Worm (Caenorhabditis elegans) whole organism, L4 larva: ENCODE measurements around the gene ugt-50.
A peak's percentile ranks its signal among the peaks of the same experiment; 100 is the strongest.

Source experiments
- T20F7.1 ChIP-seq: fragments of 200-800 bp; sonication (Bioruptor generic); optimal IDR thresholded peaks from 2 replicates; lab custom pipeline; 2018; ENCODE audit warnings: mild to moderate bottlenecking, missing genetic modification characterization, missing compliant biosample characterization
- T26A8.4 ChIP-seq: fragments of 200-800 bp; sonication (Bioruptor generic); IDR thresholded peaks from 2 replicates; pipeline ENCODE4 v1.3.6; 2022; ENCODE audit warnings: missing genetic modification characterization, missing compliant biosample characterization
- Y105C5A.15 ChIP-seq: fragments of 200-800 bp; sonication (Bioruptor generic); IDR thresholded peaks from 2 replicates; pipeline ENCODE4 v1.3.6; 2022; ENCODE audit warnings: missing genetic modification characterization, missing compliant biosample characterization
- ZK337.2 ChIP-seq: fragments of 200-800 bp; sonication (Bioruptor generic); IDR thresholded peaks from 2 replicates; pipeline ENCODE4 v1.3.6; 2022; ENCODE audit warnings: missing genetic modification reagents, missing genetic modification characterization, missing compliant biosample characterization
- aha-1 ChIP-seq: fragments of 150-350 bp; peaks from one replicate; lab custom pipeline; 2014; ENCODE audit warnings: missing biosample characterization, missing genetic modification characterization
- ama-1 ChIP-seq: fragments of 150-350 bp; optimal IDR thresholded peaks from 2 replicates; lab custom pipeline; 2014; ENCODE audit warnings: inconsistent platforms, mixed read lengths
- ceh-28 ChIP-seq: fragments of 150-350 bp; optimal IDR thresholded peaks from 2 replicates; lab custom pipeline; 2014; ENCODE audit warnings: missing biosample characterization, missing genetic modification reagents, missing genetic modification characterization
- ceh-44 ChIP-seq: fragments of 200-800 bp; sonication (Bioruptor generic); IDR thresholded peaks from 2 replicates; pipeline ENCODE4 v1.3.6; 2022; ENCODE audit warnings: missing genetic modification reagents, missing genetic modification characterization, missing compliant biosample characterization
- ceh-62 ChIP-seq: sonication (generic microtip); optimal IDR thresholded peaks from 2 replicates; lab custom pipeline; 2017; ENCODE audit warnings: missing biosample characterization, missing genetic modification characterization
- ces-1 ChIP-seq: fragments of 150-350 bp; sonication (generic microtip); optimal IDR thresholded peaks from 4 replicates; lab custom pipeline; 2014; ENCODE audit warnings: missing biosample characterization, missing genetic modification reagents, missing genetic modification characterization
- ctbp-1 ChIP-seq: fragments of 200-800 bp; sonication (Bioruptor generic); IDR thresholded peaks from 2 replicates; pipeline ENCODE4 v1.3.6; 2022; ENCODE audit warnings: missing genetic modification reagents, missing genetic modification characterization, missing compliant biosample characterization
- dmd-8 ChIP-seq: fragments of 200-800 bp; sonication (Bioruptor generic); IDR thresholded peaks from 2 replicates; pipeline ENCODE4 v1.3.6; 2022; ENCODE audit warnings: missing genetic modification characterization, missing compliant biosample characterization
- duxl-1 ChIP-seq: sonication (generic microtip); optimal IDR thresholded peaks from 2 replicates; lab custom pipeline; 2016; ENCODE audit warnings: mild to moderate bottlenecking, missing genetic modification characterization, moderate library complexity, missing compliant biosample characterization; ENCODE audit not compliant: poor library complexity
- egl-27 ChIP-seq: sonication (generic microtip); optimal IDR thresholded peaks from 3 replicates; lab custom pipeline; 2017; ENCODE audit warnings: missing biosample characterization, missing genetic modification reagents, missing genetic modification characterization
- egl-43 ChIP-seq: fragments of 200-800 bp; sonication (Bioruptor generic); IDR thresholded peaks from 2 replicates; pipeline ENCODE4 v1.3.6; 2022; ENCODE audit warnings: missing genetic modification reagents, missing genetic modification characterization, missing compliant biosample characterization
- fkh-10 ChIP-seq: fragments of 150-350 bp; optimal IDR thresholded peaks from 2 replicates; lab custom pipeline; 2014; ENCODE audit warnings: missing biosample characterization, missing genetic modification reagents, missing genetic modification characterization
- fos-1 ChIP-seq: fragments of 150-350 bp; optimal IDR thresholded peaks from 2 replicates; lab custom pipeline; 2014; ENCODE audit warnings: missing biosample characterization, missing genetic modification characterization
- gei-8 ChIP-seq: fragments of 200-800 bp; sonication (Bioruptor generic); optimal IDR thresholded peaks from 2 replicates; lab custom pipeline; 2018; ENCODE audit warnings: mild to moderate bottlenecking, missing genetic modification characterization, missing compliant biosample characterization
- hif-1 ChIP-seq, 2 experiments: sonication (generic microtip); optimal IDR thresholded peaks; 2 replicates each; lab custom pipeline; 2016 to 2017; ENCODE audit warnings: missing compliant biosample characterization in 2 of 2, missing genetic modification characterization in 2 of 2, missing genetic modification reagents in 2 of 2, missing genotype in 2 of 2, mild to moderate bottlenecking in 1 of 2
- hlh-11 ChIP-seq: fragments of 200-800 bp; sonication (Bioruptor generic); optimal IDR thresholded peaks from 2 replicates; lab custom pipeline; 2018; ENCODE audit warnings: mild to moderate bottlenecking, missing genetic modification characterization, missing compliant biosample characterization
- jun-1 ChIP-seq: fragments of 150-350 bp; optimal IDR thresholded peaks from 2 replicates; lab custom pipeline; 2014; ENCODE audit warnings: missing biosample characterization, missing genetic modification reagents, missing genetic modification characterization
- lim-7 ChIP-seq: fragments of 200-800 bp; sonication (Bioruptor generic); IDR thresholded peaks from 2 replicates; pipeline ENCODE4 v1.3.6; 2022; ENCODE audit warnings: missing genetic modification characterization, missing compliant biosample characterization
- lin-1 ChIP-seq: fragments of 200-800 bp; sonication (Bioruptor generic); IDR thresholded peaks from 2 replicates; pipeline ENCODE4 v1.3.6; 2022; ENCODE audit warnings: missing genetic modification reagents, missing genetic modification characterization, missing compliant biosample characterization
- lin-13 ChIP-seq: fragments of 150-350 bp; optimal IDR thresholded peaks from 2 replicates; lab custom pipeline; 2014; ENCODE audit warnings: missing biosample characterization, missing genetic modification reagents, missing genetic modification characterization
- lin-15B ChIP-seq: fragments of 150-350 bp; sonication (generic microtip); optimal IDR thresholded peaks from 3 replicates; lab custom pipeline; 2014; ENCODE audit warnings: missing biosample characterization, missing genetic modification characterization
- lin-29 ChIP-seq: fragments of 200-800 bp; sonication (Bioruptor generic); IDR thresholded peaks from 2 replicates; pipeline ENCODE4 v1.3.6; 2022; ENCODE audit warnings: missing genetic modification reagents, missing genetic modification characterization, missing compliant biosample characterization
- lir-3 ChIP-seq: sonication (generic microtip); optimal IDR thresholded peaks from 2 replicates; lab custom pipeline; 2016; ENCODE audit warnings: mild to moderate bottlenecking, missing genetic modification characterization, missing compliant biosample characterization
- lsy-2 ChIP-seq, 2 experiments: fragments of 150-350 bp in 1 of 2; sonication (generic microtip) in 1 of 2; optimal IDR thresholded peaks; 2 replicates each; lab custom pipeline; 2014 to 2017; ENCODE audit warnings: missing biosample characterization in 2 of 2, missing genetic modification characterization in 2 of 2
- mep-1 ChIP-seq: fragments of 150-350 bp; sonication (generic microtip); optimal IDR thresholded peaks from 3 replicates; lab custom pipeline; 2014; ENCODE audit warnings: missing biosample characterization, missing genetic modification characterization
- nhr-10 ChIP-seq: fragments of 150-350 bp; optimal IDR thresholded peaks from 2 replicates; lab custom pipeline; 2014; ENCODE audit warnings: missing biosample characterization, missing genetic modification characterization
- nhr-237 ChIP-seq: sonication (generic microtip); optimal IDR thresholded peaks from 2 replicates; lab custom pipeline; 2017; ENCODE audit warnings: missing biosample characterization, missing genetic modification characterization
- nhr-25 ChIP-seq: sonication (generic microtip); optimal IDR thresholded peaks from 2 replicates; lab custom pipeline; 2017; ENCODE audit warnings: missing genetic modification characterization, mild to moderate bottlenecking, missing compliant biosample characterization, antibody characterized with exemption, moderate library complexity, borderline replicate concordance; ENCODE audit not compliant: insufficient read depth
- nhr-28 ChIP-seq: fragments of 150-350 bp; optimal IDR thresholded peaks from 2 replicates; lab custom pipeline; 2014; ENCODE audit warnings: missing biosample characterization, missing genetic modification characterization
- nhr-41 ChIP-seq: fragments of 200-800 bp; sonication (Bioruptor generic); IDR thresholded peaks from 2 replicates; pipeline ENCODE4 v1.3.6; 2022; ENCODE audit warnings: missing genetic modification reagents, missing genetic modification characterization, missing compliant biosample characterization
- nhr-48 ChIP-seq: sonication (generic microtip); optimal IDR thresholded peaks from 2 replicates; lab custom pipeline; 2016; ENCODE audit warnings: mild to moderate bottlenecking, missing genetic modification characterization, missing compliant biosample characterization
- nhr-76 ChIP-seq: fragments of 150-350 bp; optimal IDR thresholded peaks from 2 replicates; lab custom pipeline; 2014; ENCODE audit warnings: missing biosample characterization, missing genetic modification characterization
- nhr-77 ChIP-seq: fragments of 150-350 bp; optimal IDR thresholded peaks from 2 replicates; lab custom pipeline; 2014; ENCODE audit warnings: missing biosample characterization, missing genetic modification characterization
- saeg-2 ChIP-seq: fragments of 200-800 bp; sonication (Bioruptor generic); IDR thresholded peaks from 2 replicates; pipeline ENCODE4 v1.3.6; 2022; ENCODE audit warnings: missing genetic modification reagents, missing genetic modification characterization, missing compliant biosample characterization
- sdz-12 ChIP-seq: fragments of 200-800 bp; sonication (Bioruptor generic); optimal IDR thresholded peaks from 2 replicates; lab custom pipeline; 2018; ENCODE audit warnings: mild to moderate bottlenecking, missing genetic modification characterization, missing compliant biosample characterization
- skn-1 ChIP-seq: fragments of 150-350 bp; optimal IDR thresholded peaks from 2 replicates; lab custom pipeline; 2014; ENCODE audit warnings: missing biosample characterization, missing genetic modification characterization
- spr-1 ChIP-seq: sonication (generic microtip); optimal IDR thresholded peaks from 2 replicates; lab custom pipeline; 2016; ENCODE audit warnings: mild to moderate bottlenecking, missing genetic modification characterization, missing compliant biosample characterization
- spr-3 ChIP-seq: fragments of 200-800 bp; sonication (Bioruptor generic); optimal IDR thresholded peaks from 2 replicates; lab custom pipeline; 2018; ENCODE audit warnings: mild to moderate bottlenecking, missing genetic modification characterization, missing compliant biosample characterization
- unc-39 ChIP-seq: sonication (generic microtip); optimal IDR thresholded peaks from 2 replicates; lab custom pipeline; 2017; ENCODE audit warnings: missing biosample characterization, missing genetic modification characterization
- unc-62 ChIP-seq, 3 experiments: fragments of 150-350 bp in 1 of 3; sonication (generic microtip); optimal IDR thresholded peaks in 2 of 3; peaks in 1 of 3; 1 replicate in 1 of 3; 2 replicates in 2 of 3; lab custom pipeline; 2014 to 2017; ENCODE audit warnings: missing biosample characterization in 3 of 3, missing genetic modification characterization in 3 of 3, missing genetic modification reagents in 3 of 3, missing genotype in 1 of 3
- zag-1 ChIP-seq: fragments of 150-350 bp; optimal IDR thresholded peaks from 2 replicates; lab custom pipeline; 2014; ENCODE audit warnings: missing biosample characterization, missing genetic modification characterization
- zip-11 ChIP-seq: fragments of 200-800 bp; sonication (Bioruptor generic); IDR thresholded peaks from 2 replicates; pipeline ENCODE4 v1.3.6; 2022; ENCODE audit warnings: missing genetic modification characterization, missing compliant biosample characterization
- zip-2 ChIP-seq: fragments of 150-350 bp; optimal IDR thresholded peaks from 2 replicates; lab custom pipeline; 2014; ENCODE audit warnings: missing biosample characterization, missing genetic modification characterization
- ztf-7 ChIP-seq: fragments of 150-350 bp; optimal IDR thresholded peaks from 2 replicates; lab custom pipeline; 2014; ENCODE audit warnings: missing biosample characterization, missing genetic modification characterization

ugt-50 gene

DNA sequence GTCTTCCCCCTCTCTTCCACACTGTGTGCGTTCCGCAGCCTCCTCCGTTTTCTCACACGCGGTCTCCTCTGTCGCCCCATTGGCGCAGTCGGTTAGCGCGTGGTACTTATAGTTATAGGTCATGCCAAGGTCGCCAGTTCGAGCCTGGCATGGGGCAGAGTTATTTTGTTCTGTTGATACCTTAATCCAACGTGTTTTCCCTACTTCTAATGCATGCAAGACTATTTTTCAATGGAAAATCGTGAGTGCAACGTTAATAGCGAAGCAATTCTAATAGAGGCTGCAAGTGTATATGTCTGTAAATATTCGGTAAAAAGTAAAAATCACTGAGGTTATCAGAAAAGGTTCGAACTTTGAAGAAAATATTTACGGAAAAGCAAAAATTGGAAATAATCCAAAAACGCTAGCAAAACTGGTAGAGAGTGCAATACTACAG, 30.3 kb upstream of the ugt-50 start (continued):
- TF ChIP-seq saeg-2 (no peak), lin-13 (GFP tag; lab: Kevin White, UChicago) (peak; percentile 77), T26A8.4 (GFP tag; lab: Robert Waterston, UW) (peak; percentile 80), unc-39 (no peak)

DNA sequence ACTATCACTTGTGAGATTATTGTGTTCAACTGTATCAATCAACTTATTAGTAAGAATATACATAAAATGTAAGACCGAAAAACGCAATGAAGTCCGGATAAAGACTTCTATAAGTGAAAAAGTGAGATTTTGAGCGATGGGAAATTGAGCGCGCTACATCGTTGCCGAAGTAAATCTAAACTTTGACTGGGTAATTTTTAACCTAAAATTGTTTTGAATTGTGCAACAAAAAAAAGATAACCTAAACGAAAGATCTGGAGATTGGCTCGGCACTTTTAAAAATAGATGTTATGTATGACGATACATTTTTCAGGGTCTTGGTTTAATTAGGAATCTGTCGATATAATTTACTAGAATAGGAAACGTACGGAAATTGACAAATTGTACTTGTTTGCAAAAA, 28.3 kb upstream of the ugt-50 start:
- TF ChIP-seq egl-27 (no peak), lin-1 (GFP tag; lab: Robert Waterston, UW) (no peak), T20F7.1 (GFP tag; lab: Kevin White, UChicago) (no peak), nhr-10 (tag; lab: Kevin White, UChicago) (no peak), lir-3 (tag; lab: Kevin White, UChicago) (no peak), ctbp-1 (GFP tag; lab: Robert Waterston, UW) (peak; percentile 21; the same call in 1 of the 2 replicates), unc-62 (GFP tag; optimal IDR thresholded peaks at IDR 0.05 in 1 of 2; lab: Kevin White, UChicago) (no peak), unc-62 (tag; optimal IDR thresholded peaks at IDR 0.05; lab: Kevin White, UChicago) (no peak), nhr-76 (tag; lab: Kevin White, UChicago) (no peak), lim-7 (GFP tag; lab: Robert Waterston, UW) (no peak), saeg-2 (no peak), dmd-8 (GFP tag; lab: Robert Waterston, UW) (no peak), skn-1 (no peak), zip-11 (GFP tag; lab: Robert Waterston, UW) (no peak), egl-43 (GFP tag; lab: Robert Waterston, UW) (no peak), lsy-2 (tag; optimal IDR thresholded peaks at IDR 0.05; lab: Kevin White, UChicago) (no peak), lin-29 (no peak), ceh-44 (GFP tag; lab: Robert Waterston, UW) (no peak), nhr-48 (tag; lab: Kevin White, UChicago) (no peak), duxl-1 (tag; lab: Kevin White, UChicago) (peak; percentile 10), nhr-25 (tag; lab: Kevin White, UChicago) (peak; percentile 47), nhr-28 (tag; lab: Kevin White, UChicago) (no peak), zag-1 (tag; lab: Kevin White, UChicago) (no peak), aha-1 (tag; lab: Kevin White, UChicago) (peak; percentile 95)
- TF ChIP-seq, all 104 proteins: peak for 4

- peak; percentile 41 for TF ChIP-seq mep-1
- TF ChIP-seq T20F7.1 (GFP tag; lab: Kevin White, UChicago): no peak
- no peak for TF ChIP-seq ceh-62
- TF ChIP-seq gei-8 (GFP tag; lab: Kevin White, UChicago): no peak
- TF ChIP-seq hlh-11: no peak
- no peak for TF ChIP-seq unc-62 (GFP tag; optimal IDR thresholded peaks at IDR 0.05 in 1 of 2; lab: Kevin White, UChicago)
- TF ChIP-seq unc-62 (tag; optimal IDR thresholded peaks at IDR 0.05; lab: Kevin White, UChicago): no peak
- TF ChIP-seq duxl-1 (tag; lab: Kevin White, UChicago): no peak
- TF ChIP-seq lin-15B (tag; lab: Kevin White, UChicago): no peak
- TF ChIP-seq fkh-10: no peak
- peak; percentile 15 for TF ChIP-seq sdz-12 (GFP tag; lab: Kevin White, UChicago)
- TF ChIP-seq nhr-237 (tag; lab: Kevin White, UChicago): no peak
- TF ChIP-seq jun-1: no peak
- TF ChIP-seq ama-1 (lab: Kevin White, UChicago): no peak
- peak; percentile 61; the same call in 1 of the 2 replicates for TF ChIP-seq lim-7 (GFP tag; lab: Robert Waterston, UW)
- TF ChIP-seq T26A8.4 (GFP tag; lab: Robert Waterston, UW): no peak; the same call in 1 of the 2 replicates
- no peak for TF ChIP-seq Y105C5A.15 (GFP tag; lab: Robert Waterston, UW)
- TF ChIP-seq ZK337.2 (GFP tag; lab: Robert Waterston, UW): no peak
- TF ChIP-seq spr-1 (tag; lab: Kevin White, UChicago): no peak
- TF ChIP-seq nhr-77 (tag; lab: Kevin White, UChicago): no peak
- no peak for TF ChIP-seq lin-1 (GFP tag; lab: Robert Waterston, UW)
- TF ChIP-seq hif-1 (tag; optimal IDR thresholded peaks at IDR 0.05; lab: Kevin White, UChicago): no peak
- no peak for TF ChIP-seq ces-1 (GFP tag; lab: Kevin White, UChicago)
- TF ChIP-seq zip-2 (tag; lab: Kevin White, UChicago): no peak
- TF ChIP-seq fos-1 (tag; lab: Kevin White, UChicago): no peak
- TF ChIP-seq ztf-7: no peak
- TF ChIP-seq nhr-25 (tag; lab: Kevin White, UChicago): no peak
- TF ChIP-seq ceh-28: no peak
- peak; percentile 39 for TF ChIP-seq spr-3 (GFP tag; lab: Kevin White, UChicago)
- TF ChIP-seq nhr-41: no peak
Measured at ce11 chrX:12663537-12663936, 27.8 kb upstream of the ugt-50 start, which contains the start of gene nlp-76. nlp-76 (minus strand) TSS chrX:12663903.
